Worm (Caenorhabditis elegans) whole organism, L4 larva: ENCODE measurements around the gene F19B10.5.
A peak's percentile ranks its signal among the peaks of the same experiment; 100 is the strongest.

Experiments used
- R02D3.7 ChIP-seq: fragments of 150-350 bp; sonication (generic microtip); optimal IDR thresholded peaks from 3 replicates; lab custom pipeline; 2014; ENCODE audit warnings: missing biosample characterization, missing genetic modification characterization
- T20F7.1 ChIP-seq: fragments of 200-800 bp; sonication (Bioruptor generic); optimal IDR thresholded peaks from 2 replicates; lab custom pipeline; 2018; ENCODE audit warnings: mild to moderate bottlenecking, missing genetic modification characterization, missing compliant biosample characterization
- Y48G9A.11 ChIP-seq: fragments of 200-800 bp; sonication (Bioruptor generic); IDR thresholded peaks from 2 replicates; pipeline ENCODE4 v1.3.6; 2022; ENCODE audit warnings: missing genetic modification reagents, missing genetic modification characterization, missing compliant biosample characterization
- Y75B8A.6 ChIP-seq: fragments of 200-800 bp; sonication (Bioruptor generic); IDR thresholded peaks from 2 replicates; pipeline ENCODE4 v1.3.6; 2022; ENCODE audit warnings: missing genetic modification reagents, missing genetic modification characterization, missing compliant biosample characterization
- ZK337.2 ChIP-seq: fragments of 200-800 bp; sonication (Bioruptor generic); IDR thresholded peaks from 2 replicates; pipeline ENCODE4 v1.3.6; 2022; ENCODE audit warnings: missing genetic modification reagents, missing genetic modification characterization, missing compliant biosample characterization
- ZK546.5 ChIP-seq, 2 experiments: sonication (generic microtip); optimal IDR thresholded peaks; 2 replicates each; lab custom pipeline; 2017; ENCODE audit warnings: missing biosample characterization in 2 of 2, missing genetic modification characterization in 2 of 2
- aha-1 ChIP-seq: fragments of 150-350 bp; peaks from one replicate; lab custom pipeline; 2014; ENCODE audit warnings: missing biosample characterization, missing genetic modification characterization
- aly-2 ChIP-seq: sonication (generic microtip); optimal IDR thresholded peaks from 2 replicates; lab custom pipeline; 2018; ENCODE audit warnings: missing biosample characterization, missing genetic modification characterization
- attf-4 ChIP-seq: sonication (generic microtip); optimal IDR thresholded peaks from 3 replicates; lab custom pipeline; 2017; ENCODE audit warnings: missing biosample characterization, missing genetic modification characterization
- daf-16 ChIP-seq, 3 experiments: sonication (generic microtip); optimal IDR thresholded peaks; 2 replicates each; lab custom pipeline; 2016 to 2017; ENCODE audit warnings: missing genetic modification characterization in 3 of 3, missing genetic modification reagents in 3 of 3, mild to moderate bottlenecking in 2 of 3, missing compliant biosample characterization in 2 of 3, missing biosample characterization in 1 of 3, moderate library complexity in 1 of 3
- daf-8 ChIP-seq: fragments of 200-800 bp; sonication (Bioruptor generic); IDR thresholded peaks from 2 replicates; pipeline ENCODE4 v1.3.6; 2022; ENCODE audit warnings: missing genetic modification characterization, missing compliant biosample characterization
- dmd-6 ChIP-seq: fragments of 200-800 bp; sonication (Bioruptor generic); IDR thresholded peaks from 2 replicates; pipeline ENCODE4 v1.3.6; 2022; ENCODE audit warnings: missing genetic modification reagents, missing genetic modification characterization, missing compliant biosample characterization
- dmd-8 ChIP-seq: fragments of 200-800 bp; sonication (Bioruptor generic); IDR thresholded peaks from 2 replicates; pipeline ENCODE4 v1.3.6; 2022; ENCODE audit warnings: missing genetic modification characterization, missing compliant biosample characterization
- dmd-9 ChIP-seq: fragments of 200-800 bp; sonication (Bioruptor generic); IDR thresholded peaks from 2 replicates; pipeline ENCODE4 v1.3.6; 2022; ENCODE audit warnings: missing genetic modification reagents, missing genetic modification characterization, missing compliant biosample characterization
- fkh-10 ChIP-seq: fragments of 150-350 bp; optimal IDR thresholded peaks from 2 replicates; lab custom pipeline; 2014; ENCODE audit warnings: missing biosample characterization, missing genetic modification reagents, missing genetic modification characterization
- gei-8 ChIP-seq: fragments of 200-800 bp; sonication (Bioruptor generic); optimal IDR thresholded peaks from 2 replicates; lab custom pipeline; 2018; ENCODE audit warnings: mild to moderate bottlenecking, missing genetic modification characterization, missing compliant biosample characterization
- hlh-30 ChIP-seq: sonication (generic microtip); optimal IDR thresholded peaks from 2 replicates; lab custom pipeline; 2017; ENCODE audit warnings: antibody characterized with exemption, mild to moderate bottlenecking, missing genetic modification characterization, missing compliant biosample characterization; ENCODE audit not compliant: insufficient read depth
- lim-7 ChIP-seq: fragments of 200-800 bp; sonication (Bioruptor generic); IDR thresholded peaks from 2 replicates; pipeline ENCODE4 v1.3.6; 2022; ENCODE audit warnings: missing genetic modification characterization, missing compliant biosample characterization
- lin-13 ChIP-seq: fragments of 150-350 bp; optimal IDR thresholded peaks from 2 replicates; lab custom pipeline; 2014; ENCODE audit warnings: missing biosample characterization, missing genetic modification reagents, missing genetic modification characterization
- lin-29 ChIP-seq: fragments of 200-800 bp; sonication (Bioruptor generic); IDR thresholded peaks from 2 replicates; pipeline ENCODE4 v1.3.6; 2022; ENCODE audit warnings: missing genetic modification reagents, missing genetic modification characterization, missing compliant biosample characterization
- lin-39 ChIP-seq: fragments of 150-350 bp; optimal IDR thresholded peaks from 2 replicates; lab custom pipeline; 2014; ENCODE audit warnings: missing biosample characterization, missing genetic modification reagents, missing genetic modification characterization
- nhr-48 ChIP-seq: sonication (generic microtip); optimal IDR thresholded peaks from 2 replicates; lab custom pipeline; 2016; ENCODE audit warnings: mild to moderate bottlenecking, missing genetic modification characterization, missing compliant biosample characterization
- pha-4 ChIP-seq, 2 experiments: fragments of 150-350 bp in 1 of 2; fragments of 200-800 bp in 1 of 2; sonication (Bioruptor generic) in 1 of 2; IDR thresholded peaks in 1 of 2; optimal IDR thresholded peaks in 1 of 2; 2 replicates each; pipeline versions ENCODE4 v1.3.6 to Lab custom; 2014 to 2022; ENCODE audit warnings: missing genetic modification characterization in 2 of 2, missing genetic modification reagents in 2 of 2, missing biosample characterization in 1 of 2, missing compliant biosample characterization in 1 of 2
- php-3 ChIP-seq: fragments of 200-800 bp; sonication (Bioruptor generic); IDR thresholded peaks from 2 replicates; pipeline ENCODE4 v1.3.6; 2022; ENCODE audit warnings: missing genetic modification reagents, missing genetic modification characterization, missing compliant biosample characterization
- pqm-1 ChIP-seq: sonication (generic microtip); optimal IDR thresholded peaks from 2 replicates; lab custom pipeline; 2017; ENCODE audit warnings: missing biosample characterization, missing genetic modification characterization
- sdz-12 ChIP-seq: fragments of 200-800 bp; sonication (Bioruptor generic); optimal IDR thresholded peaks from 2 replicates; lab custom pipeline; 2018; ENCODE audit warnings: mild to moderate bottlenecking, missing genetic modification characterization, missing compliant biosample characterization
- set-16 ChIP-seq: fragments of 200-800 bp; sonication (Bioruptor generic); IDR thresholded peaks from 2 replicates; pipeline ENCODE4 v1.3.6; 2022; ENCODE audit warnings: missing genetic modification reagents, missing genetic modification characterization, missing compliant biosample characterization
- snpc-1.2 ChIP-seq: fragments of 200-800 bp; sonication (Bioruptor generic); IDR thresholded peaks from 2 replicates; pipeline ENCODE4 v1.3.6; 2022; ENCODE audit warnings: missing genetic modification reagents, missing genetic modification characterization, missing compliant biosample characterization
- snpc-4 ChIP-seq: fragments of 150-350 bp; optimal IDR thresholded peaks from 2 replicates; lab custom pipeline; 2014; ENCODE audit warnings: missing biosample characterization, missing genetic modification characterization
- tag-97 ChIP-seq: fragments of 200-800 bp; sonication (Bioruptor generic); IDR thresholded peaks from 2 replicates; pipeline ENCODE4 v1.3.6; 2022; ENCODE audit warnings: missing genetic modification characterization, missing compliant biosample characterization
- tra-1 ChIP-seq: fragments of 200-800 bp; sonication (Bioruptor generic); IDR thresholded peaks from 2 replicates; pipeline ENCODE4 v1.3.6; 2022; ENCODE audit warnings: missing genetic modification reagents, missing genetic modification characterization, missing compliant biosample characterization
- unc-62 ChIP-seq, 3 experiments: fragments of 150-350 bp in 1 of 3; sonication (generic microtip); optimal IDR thresholded peaks in 2 of 3; peaks in 1 of 3; 1 replicate in 1 of 3; 2 replicates in 2 of 3; lab custom pipeline; 2014 to 2017; ENCODE audit warnings: missing biosample characterization in 3 of 3, missing genetic modification characterization in 3 of 3, missing genetic modification reagents in 3 of 3, missing genotype in 1 of 3
- zag-1 ChIP-seq: fragments of 150-350 bp; optimal IDR thresholded peaks from 2 replicates; lab custom pipeline; 2014; ENCODE audit warnings: missing biosample characterization, missing genetic modification characterization
- zfp-2 ChIP-seq: sonication (generic microtip); optimal IDR thresholded peaks from 2 replicates; lab custom pipeline; 2016; ENCODE audit warnings: mild to moderate bottlenecking, missing genetic modification characterization, missing compliant biosample characterization
- zfp-3 ChIP-seq: fragments of 200-800 bp; sonication (Bioruptor generic); conservative IDR thresholded peaks from 2 replicates; pipeline ENCODE4 v1.3.6; 2022; ENCODE audit warnings: missing genetic modification reagents, missing genetic modification characterization, missing compliant biosample characterization
- zip-2 ChIP-seq: fragments of 150-350 bp; optimal IDR thresholded peaks from 2 replicates; lab custom pipeline; 2014; ENCODE audit warnings: missing biosample characterization, missing genetic modification characterization
- ztf-11 ChIP-seq: fragments of 150-350 bp; optimal IDR thresholded peaks from 2 replicates; lab custom pipeline; 2014; ENCODE audit warnings: missing biosample characterization, missing genetic modification characterization

F19B10.5 gene

DNA sequence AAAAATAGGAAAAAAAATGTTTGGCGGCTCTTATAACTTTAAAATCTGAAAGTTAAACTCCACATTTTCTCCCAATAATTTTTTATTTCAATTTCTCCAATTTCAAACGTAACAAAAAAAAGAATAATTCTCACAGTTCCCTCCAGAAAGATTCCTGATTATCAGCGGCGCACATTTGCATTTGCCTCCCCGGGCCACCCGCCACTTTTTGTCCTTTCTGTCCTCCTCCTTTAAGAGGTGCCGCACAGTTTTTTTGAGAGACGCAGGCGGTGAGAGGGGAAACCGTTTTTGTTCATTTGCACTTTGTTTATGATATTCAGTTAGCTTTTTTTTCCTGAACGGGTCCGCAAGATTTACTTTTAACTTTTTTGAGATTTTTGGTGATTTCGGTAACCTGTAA is 34.6 kb upstream of the F19B10.5 start:
- peak; percentile 48 for TF ChIP-seq aha-1 (tag; lab: Kevin White, UChicago)
- no peak for TF ChIP-seq tag-97 (GFP tag; lab: Robert Waterston, UW)

DNA sequence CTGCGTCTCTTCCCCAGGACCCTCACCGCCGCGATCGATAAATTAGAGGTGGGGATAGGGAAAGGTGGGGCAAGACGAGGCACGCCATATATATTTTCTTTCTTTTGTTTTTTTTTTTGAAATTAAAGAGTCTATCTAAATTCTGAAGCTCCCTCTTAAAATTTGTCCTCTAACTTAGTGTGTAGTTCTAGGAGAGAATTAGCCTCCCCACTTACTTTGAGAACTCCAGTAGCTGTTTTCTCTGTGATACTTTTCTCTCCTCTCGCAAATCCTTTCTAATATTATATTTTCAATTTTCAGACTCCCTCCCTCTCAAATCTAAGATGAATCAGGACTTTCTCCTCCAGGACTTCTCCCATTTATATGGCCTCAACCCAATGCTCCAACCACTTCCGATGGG is 33.5 kb upstream of the F19B10.5 start, which contains the start of gene M151.7:
Gene M151.7, plus strand, starts transcription at position 301 of the 400 bp plus-strand sequence.
- no peak for TF ChIP-seq pha-4 (GFP tag; IDR thresholded peaks at IDR 0.05; lab: Robert Waterston, UW)
- TF ChIP-seq pha-4 (tag; optimal IDR thresholded peaks at IDR 0.05; lab: Kevin White, UChicago): no peak
- no peak for TF ChIP-seq fkh-10 (GFP tag; lab: Kevin White, UChicago)
- no peak for TF ChIP-seq daf-8 (GFP tag; lab: Robert Waterston, UW)
- no peak for TF ChIP-seq Y48G9A.11
- TF ChIP-seq hlh-30 (tag; lab: Kevin White, UChicago): no peak

DNA sequence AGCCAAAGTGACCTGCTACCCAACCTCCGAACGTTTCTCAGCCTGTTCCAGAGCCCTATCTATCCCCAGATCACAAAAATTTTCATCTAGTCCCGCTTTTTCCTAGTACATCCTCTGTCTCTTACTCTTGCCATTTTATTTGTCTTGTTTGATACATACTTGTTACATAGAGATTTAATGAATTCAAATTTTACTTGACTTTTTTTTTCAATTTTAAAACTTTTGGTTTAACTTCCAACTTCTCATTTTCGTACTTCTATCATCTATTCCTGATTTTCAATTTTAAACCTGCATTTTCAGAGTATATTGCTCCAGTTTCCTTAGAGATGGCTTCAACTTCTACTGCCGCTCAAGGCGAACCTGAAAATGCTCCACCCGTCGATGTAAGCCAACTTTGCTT is 28.6 kb upstream of the F19B10.5 start, which contains the start of gene M151.3:
Gene M151.3, plus strand, starts transcription at position 301 of the 400 bp plus-strand sequence.
- peak in 1 of 2 experiments; percentile 3 for TF ChIP-seq unc-62 (GFP tag; optimal IDR thresholded peaks at IDR 0.05 in 1 of 2; lab: Kevin White, UChicago)
- no peak for TF ChIP-seq unc-62 (tag; optimal IDR thresholded peaks at IDR 0.05; lab: Kevin White, UChicago)
- no peak for TF ChIP-seq lin-13 (GFP tag; lab: Kevin White, UChicago)

DNA sequence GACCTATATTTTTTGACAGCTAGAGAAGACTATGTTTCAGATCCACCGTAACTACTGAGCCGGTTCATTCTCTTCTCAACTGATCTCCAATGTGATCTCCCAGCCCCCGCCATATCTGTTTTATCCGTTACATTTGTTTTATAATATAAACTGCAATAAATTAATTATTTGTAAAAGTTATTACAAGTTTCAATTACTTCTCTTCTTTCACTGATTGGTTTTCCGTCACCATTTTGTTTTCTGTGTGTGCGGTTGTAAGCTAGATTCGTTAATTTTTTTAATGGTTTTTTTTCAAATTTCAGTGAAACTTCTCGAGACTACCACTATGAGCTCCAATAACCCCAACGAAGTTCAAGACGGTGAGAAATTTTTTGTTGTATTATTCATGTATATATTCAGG is 24.7 kb upstream of the F19B10.5 start, which contains the start of gene M151.2:
Gene M151.2, plus strand, starts transcription at position 301 of the 400 bp plus-strand sequence.
- TF ChIP-seq ZK546.5 (tag; optimal IDR thresholded peaks at IDR 0.05; lab: Kevin White, UChicago) (no peak), snpc-4 (tag; lab: Kevin White, UChicago) (no peak), lin-29 (no peak), T20F7.1 (GFP tag; lab: Kevin White, UChicago) (no peak), zag-1 (tag; lab: Kevin White, UChicago) (no peak), pqm-1 (tag; lab: Kevin White, UChicago) (no peak), lim-7 (GFP tag; lab: Robert Waterston, UW) (no peak), attf-4 (tag; lab: Kevin White, UChicago) (no peak), dmd-6 (GFP tag; lab: Robert Waterston, UW) (no peak), lin-39 (tag; lab: Kevin White, UChicago) (no peak), php-3 (GFP tag; lab: Robert Waterston, UW) (no peak), aly-2 (no peak), R02D3.7 (tag; lab: Kevin White, UChicago) (no peak), ZK337.2 (no peak), tra-1 (GFP tag; lab: Robert Waterston, UW) (no peak), zfp-2 (tag; lab: Kevin White, UChicago) (no peak), dmd-9 (GFP tag; lab: Robert Waterston, UW) (no peak), nhr-48 (tag; lab: Kevin White, UChicago) (no peak), unc-62 (GFP tag; optimal IDR thresholded peaks at IDR 0.05 in 1 of 2; lab: Kevin White, UChicago) (no peak), unc-62 (tag; optimal IDR thresholded peaks at IDR 0.05; lab: Kevin White, UChicago) (no peak), ztf-11 (tag; lab: Kevin White, UChicago) (no peak)

DNA sequence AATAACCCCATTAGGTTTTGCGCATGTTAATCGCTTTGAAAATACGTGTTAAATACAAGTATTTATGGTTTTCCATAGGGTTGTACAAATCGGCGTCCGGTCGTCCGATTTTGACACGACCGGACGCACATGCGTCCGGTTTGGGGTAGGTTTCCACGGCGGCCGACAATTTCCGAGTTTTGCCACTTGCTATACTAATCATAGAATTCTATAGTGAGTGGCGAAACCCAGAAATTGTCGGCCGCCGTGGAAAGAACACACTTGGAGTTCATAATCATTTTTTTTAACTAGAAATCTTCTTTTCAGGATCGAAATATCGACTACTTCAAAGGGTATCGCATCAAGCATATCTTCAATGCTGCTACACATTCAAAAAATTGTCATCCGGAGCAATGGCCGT is 20.7 kb upstream of the F19B10.5 start:
- TF ChIP-seq daf-16 (GFP tag; optimal IDR thresholded peaks at IDR 0.05; lab: Kevin White, UChicago) (no peak), daf-16 (tag; optimal IDR thresholded peaks at IDR 0.05; lab: Kevin White, UChicago) (no peak), unc-62 (GFP tag; optimal IDR thresholded peaks at IDR 0.05 in 1 of 2; lab: Kevin White, UChicago) (peak in 1 of 2 experiments; percentile 82), unc-62 (tag; optimal IDR thresholded peaks at IDR 0.05; lab: Kevin White, UChicago) (no peak)

DNA sequence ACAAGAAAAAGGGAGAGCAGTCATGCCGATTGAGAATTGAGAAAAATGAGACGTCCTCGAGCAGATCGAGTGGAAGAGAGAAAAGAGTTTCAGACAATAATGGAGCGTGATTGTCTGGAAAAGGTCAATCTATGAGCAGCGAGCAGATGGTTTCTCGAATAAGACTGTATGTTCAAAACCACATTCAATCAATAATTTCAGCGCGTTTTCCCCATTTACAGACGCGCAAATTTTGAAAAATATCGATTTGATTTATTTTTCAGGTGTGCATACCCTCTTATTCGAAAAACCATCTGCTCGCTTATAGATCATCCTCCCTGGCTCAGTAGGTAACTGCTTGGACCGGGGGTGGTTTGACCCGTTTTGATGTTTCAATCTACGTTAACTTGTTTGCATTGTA is 16.2 kb upstream of the F19B10.5 start, which contains the start of gene fbxb-31:
Gene fbxb-31, minus strand, starts transcription at position 101 of the 400 bp plus-strand sequence.
- TF ChIP-seq snpc-1.2 (GFP tag; lab: Robert Waterston, UW) (no peak), zfp-3 (GFP tag; lab: Robert Waterston, UW) (no peak), set-16 (no peak), dmd-8 (GFP tag; lab: Robert Waterston, UW) (no peak), Y75B8A.6 (no peak), gei-8 (GFP tag; lab: Kevin White, UChicago) (no peak), hlh-30 (tag; lab: Kevin White, UChicago) (no peak), pqm-1 (tag; lab: Kevin White, UChicago) (no peak), unc-62 (GFP tag; optimal IDR thresholded peaks at IDR 0.05 in 1 of 2; lab: Kevin White, UChicago) (no peak), unc-62 (tag; optimal IDR thresholded peaks at IDR 0.05; lab: Kevin White, UChicago) (no peak), sdz-12 (no peak), zip-2 (tag; lab: Kevin White, UChicago) (no peak), aly-2 (no peak)
